Worm (Caenorhabditis elegans) whole organism, L2 larva: ENCODE measurements around the gene R13H4.5.

Experiments
- C34F6.9 ChIP-seq: fragments of 150-350 bp; optimal IDR thresholded peaks from 2 replicates; lab custom pipeline; 2014; ENCODE audit warnings: missing biosample characterization, missing genetic modification characterization
- F13H6.1 ChIP-seq: sonication (generic microtip); optimal IDR thresholded peaks from 2 replicates; lab custom pipeline; 2016; ENCODE audit warnings: missing genetic modification characterization, missing compliant biosample characterization
- R02D3.7 ChIP-seq: fragments of 150-350 bp; optimal IDR thresholded peaks from 2 replicates; lab custom pipeline; 2014; ENCODE audit warnings: missing biosample characterization, missing genetic modification characterization
- Y55F3AM.14 ChIP-seq: fragments of 200-800 bp; sonication (Bioruptor generic); optimal IDR thresholded peaks from 2 replicates; lab custom pipeline; 2018; ENCODE audit warnings: mild to moderate bottlenecking, missing genetic modification characterization, missing compliant biosample characterization
- ZK546.5 ChIP-seq: sonication (generic microtip); optimal IDR thresholded peaks from 2 replicates; lab custom pipeline; 2017; ENCODE audit warnings: missing biosample characterization, missing genetic modification characterization
- alr-1 ChIP-seq: fragments of 150-350 bp; optimal IDR thresholded peaks from 2 replicates; lab custom pipeline; 2014; ENCODE audit warnings: missing biosample characterization, missing genetic modification characterization
- aly-2 ChIP-seq: fragments of 150-350 bp; optimal IDR thresholded peaks from 2 replicates; lab custom pipeline; 2014; ENCODE audit warnings: missing biosample characterization, missing genetic modification characterization
- ama-1 ChIP-seq: fragments of 150-350 bp; optimal IDR thresholded peaks from 2 replicates; lab custom pipeline; 2018; ENCODE audit warnings: inconsistent platforms
- blmp-1 ChIP-seq: sonication (generic microtip); optimal IDR thresholded peaks from 2 replicates; lab custom pipeline; 2017; ENCODE audit warnings: missing genetic modification characterization, mild to moderate bottlenecking, missing compliant biosample characterization, antibody characterized with exemption, moderate library complexity; ENCODE audit not compliant: insufficient read depth
- ceh-16 ChIP-seq: fragments of 150-350 bp; optimal IDR thresholded peaks from 2 replicates; lab custom pipeline; 2014; ENCODE audit warnings: missing biosample characterization, missing genetic modification characterization
- elt-3 ChIP-seq: sonication (generic microtip); optimal IDR thresholded peaks from 2 replicates; lab custom pipeline; 2017; ENCODE audit warnings: missing biosample characterization, missing genetic modification characterization
- fos-1 ChIP-seq: fragments of 150-350 bp; optimal IDR thresholded peaks from 2 replicates; lab custom pipeline; 2014; ENCODE audit warnings: missing biosample characterization, missing genetic modification characterization
- gmeb-1 ChIP-seq: fragments of 150-350 bp; optimal IDR thresholded peaks from 2 replicates; lab custom pipeline; 2014; ENCODE audit warnings: missing biosample characterization, missing genetic modification characterization
- lin-11 ChIP-seq: fragments of 150-350 bp; sonication (generic microtip); optimal IDR thresholded peaks from 2 replicates; lab custom pipeline; 2014; ENCODE audit warnings: missing biosample characterization, missing genetic modification characterization, inconsistent platforms, mixed read lengths
- lin-13 ChIP-seq: fragments of 150-350 bp; optimal IDR thresholded peaks from 2 replicates; lab custom pipeline; 2014; ENCODE audit warnings: missing biosample characterization, missing genetic modification reagents, missing genetic modification characterization
- lin-39 ChIP-seq: fragments of 150-350 bp; optimal IDR thresholded peaks from 2 replicates; lab custom pipeline; 2014; ENCODE audit warnings: missing biosample characterization, missing genetic modification reagents, missing genetic modification characterization
- lsy-2 ChIP-seq, 2 experiments: fragments of 150-350 bp in 1 of 2; sonication (generic microtip) in 1 of 2; optimal IDR thresholded peaks; 2 replicates each; lab custom pipeline; 2014 to 2017; ENCODE audit warnings: missing biosample characterization in 2 of 2, missing genetic modification characterization in 2 of 2
- mab-5 ChIP-seq: fragments of 150-350 bp; optimal IDR thresholded peaks from 2 replicates; lab custom pipeline; 2014; ENCODE audit warnings: missing biosample characterization, missing genetic modification characterization
- mbf-1 ChIP-seq: sonication (generic microtip); optimal IDR thresholded peaks from 2 replicates; lab custom pipeline; 2017; ENCODE audit warnings: missing biosample characterization, missing genetic modification characterization
- mdl-1 ChIP-seq, 2 experiments: fragments of 150-350 bp in 1 of 2; sonication (generic microtip) in 1 of 2; optimal IDR thresholded peaks; 2 replicates each; lab custom pipeline; 2017; ENCODE audit warnings: missing biosample characterization in 2 of 2, missing genetic modification characterization in 2 of 2
- nhr-10 ChIP-seq: sonication (generic microtip); optimal IDR thresholded peaks from 2 replicates; lab custom pipeline; 2017; ENCODE audit warnings: missing biosample characterization, missing genetic modification characterization
- nhr-11 ChIP-seq: fragments of 150-350 bp; optimal IDR thresholded peaks from 2 replicates; lab custom pipeline; 2014; ENCODE audit warnings: missing biosample characterization, missing genetic modification characterization
- nhr-12 ChIP-seq: fragments of 150-350 bp; optimal IDR thresholded peaks from 2 replicates; lab custom pipeline; 2014; ENCODE audit warnings: missing biosample characterization, missing genetic modification characterization
- nhr-129 ChIP-seq: fragments of 150-350 bp; optimal IDR thresholded peaks from 2 replicates; lab custom pipeline; 2014; ENCODE audit warnings: missing biosample characterization, missing genetic modification characterization
- nhr-21 ChIP-seq: fragments of 150-350 bp; optimal IDR thresholded peaks from 2 replicates; lab custom pipeline; 2014; ENCODE audit warnings: missing biosample characterization, missing genetic modification characterization
- nhr-23 ChIP-seq: fragments of 150-350 bp; optimal IDR thresholded peaks from 2 replicates; lab custom pipeline; 2014; ENCODE audit warnings: missing biosample characterization, missing genetic modification reagents, missing genetic modification characterization
- nhr-237 ChIP-seq: fragments of 150-350 bp; optimal IDR thresholded peaks from 2 replicates; lab custom pipeline; 2014; ENCODE audit warnings: missing biosample characterization, missing genetic modification characterization
- nhr-25 ChIP-seq: fragments of 150-350 bp; sonication (generic microtip); optimal IDR thresholded peaks from 3 replicates; lab custom pipeline; 2014; ENCODE audit warnings: missing biosample characterization, missing genetic modification characterization
- nhr-77 ChIP-seq: fragments of 150-350 bp; optimal IDR thresholded peaks from 2 replicates; lab custom pipeline; 2014; ENCODE audit warnings: missing biosample characterization, missing genetic modification characterization
- peb-1 ChIP-seq: fragments of 150-350 bp; optimal IDR thresholded peaks from 2 replicates; lab custom pipeline; 2014; ENCODE audit warnings: missing biosample characterization, missing genetic modification characterization
- sem-4 ChIP-seq: fragments of 150-350 bp; optimal IDR thresholded peaks from 2 replicates; lab custom pipeline; 2014; ENCODE audit warnings: missing biosample characterization, missing genetic modification reagents, missing genetic modification characterization
- skn-1 ChIP-seq: sonication (generic microtip); optimal IDR thresholded peaks from 2 replicates; lab custom pipeline; 2017; ENCODE audit warnings: missing biosample characterization, missing genetic modification characterization
- sma-3 ChIP-seq: sonication (generic microtip); optimal IDR thresholded peaks from 2 replicates; lab custom pipeline; 2016; ENCODE audit warnings: missing genetic modification reagents, missing genetic modification characterization, missing compliant biosample characterization
- sma-9 ChIP-seq, 2 experiments: fragments of 150-350 bp in 1 of 2; sonication (generic microtip) in 1 of 2; optimal IDR thresholded peaks; 2 replicates each; lab custom pipeline; 2014 to 2016; ENCODE audit warnings: missing genetic modification characterization in 2 of 2, mild to moderate bottlenecking in 1 of 2, missing biosample characterization in 1 of 2, missing compliant biosample characterization in 1 of 2, missing genetic modification reagents in 1 of 2, moderate library complexity in 1 of 2
- snpc-4 ChIP-seq: fragments of 150-350 bp; optimal IDR thresholded peaks from 2 replicates; lab custom pipeline; 2014; ENCODE audit warnings: missing biosample characterization, missing genetic modification characterization
- unc-39 ChIP-seq: fragments of 150-350 bp; optimal IDR thresholded peaks from 2 replicates; lab custom pipeline; 2014; ENCODE audit warnings: missing biosample characterization, missing genetic modification characterization
- unc-55 ChIP-seq: fragments of 150-350 bp; sonication (generic microtip); optimal IDR thresholded peaks from 3 replicates; lab custom pipeline; 2014; ENCODE audit warnings: missing biosample characterization, missing genetic modification reagents, missing genetic modification characterization
- unc-62 ChIP-seq: fragments of 150-350 bp; optimal IDR thresholded peaks from 2 replicates; lab custom pipeline; 2014; ENCODE audit warnings: missing biosample characterization, missing genetic modification reagents, missing genetic modification characterization
- zag-1 ChIP-seq: fragments of 150-350 bp; optimal IDR thresholded peaks from 2 replicates; lab custom pipeline; 2014; ENCODE audit warnings: missing biosample characterization, missing genetic modification characterization
- ztf-1 ChIP-seq: fragments of 200-800 bp; sonication (Bioruptor generic); conservative IDR thresholded peaks from 2 replicates; pipeline ENCODE4 v1.3.6; 2022; ENCODE audit warnings: missing genetic modification characterization, missing compliant biosample characterization
- ztf-11 ChIP-seq: sonication (generic microtip); optimal IDR thresholded peaks from 2 replicates; lab custom pipeline; 2017; ENCODE audit warnings: missing biosample characterization, missing genetic modification characterization
- ztf-4 ChIP-seq: fragments of 150-350 bp; optimal IDR thresholded peaks from 2 replicates; lab custom pipeline; 2014; ENCODE audit warnings: missing biosample characterization, missing genetic modification characterization

The R13H4.5 gene

ce11 chrV:11843678-11844366, 16.7 kb upstream of the R13H4.5 start, which contains the start of gene nphp-4:
Gene nphp-4, minus strand, starts transcription at chrV:11843728.
- TF ChIP-seq nhr-11 (tag; lab: Kevin White, UChicago), result no peak
- no peak for TF ChIP-seq gmeb-1 (tag; lab: Kevin White, UChicago)
- TF ChIP-seq ZK546.5 (tag; lab: Kevin White, UChicago), result no peak
- TF ChIP-seq elt-3, result no peak
- no peak for TF ChIP-seq sma-3 (GFP tag; lab: Kevin White, UChicago)
- TF ChIP-seq peb-1 (tag; lab: Kevin White, UChicago), result no peak
- TF ChIP-seq nhr-129 (tag; lab: Kevin White, UChicago), result no peak
- TF ChIP-seq nhr-23 (tag; lab: Kevin White, UChicago), result no peak

ce11 chrV:11844828-11845227, 15.6 kb upstream of the R13H4.5 start:
- TF ChIP-seq zag-1 (no peak), snpc-4 (peak; percentile 19), sma-3 (GFP tag; lab: Kevin White, UChicago) (peak; percentile 3), nhr-237 (tag; lab: Kevin White, UChicago) (no peak), aly-2 (no peak), ztf-11 (no peak), C34F6.9 (tag; lab: Kevin White, UChicago) (peak; percentile 55), mab-5 (tag; lab: Kevin White, UChicago) (no peak), nhr-129 (tag; lab: Kevin White, UChicago) (peak; percentile 40), lin-13 (GFP tag; lab: Kevin White, UChicago) (no peak), F13H6.1 (peak; percentile 52), R02D3.7 (tag; lab: Kevin White, UChicago) (no peak), unc-62 (GFP tag; lab: Kevin White, UChicago) (no peak), elt-3 (no peak), nhr-11 (tag; lab: Kevin White, UChicago) (no peak), sem-4 (peak; percentile 49), nhr-12 (tag; lab: Kevin White, UChicago) (no peak), unc-39 (no peak), peb-1 (tag; lab: Kevin White, UChicago) (no peak), ztf-1 (GFP tag; lab: Robert Waterston, UW) (no peak), lsy-2 (tag; optimal IDR thresholded peaks at IDR 0.05; lab: Kevin White, UChicago) (peak in 1 of 2 experiments; percentile 38), nhr-77 (no peak), mbf-1 (tag; lab: Kevin White, UChicago) (no peak), alr-1 (tag; lab: Kevin White, UChicago) (no peak), nhr-25 (tag; lab: Kevin White, UChicago) (no peak), Y55F3AM.14 (GFP tag; lab: Kevin White, UChicago) (no peak), ama-1 (lab: Kevin White, UChicago) (no peak), sma-9 (GFP tag; optimal IDR thresholded peaks at IDR 0.05; lab: Kevin White, UChicago) (peak; percentile 21), sma-9 (tag; optimal IDR thresholded peaks at IDR 0.05; lab: Kevin White, UChicago) (no peak), nhr-10 (tag; lab: Kevin White, UChicago) (no peak), nhr-23 (tag; lab: Kevin White, UChicago) (no peak), lin-39 (tag; lab: Kevin White, UChicago) (no peak), fos-1 (tag; lab: Kevin White, UChicago) (peak; percentile 96), unc-55 (GFP tag; lab: Kevin White, UChicago) (no peak)

- TF ChIP-seq mab-5 (tag; lab: Kevin White, UChicago) (no peak), ceh-16 (tag; lab: Kevin White, UChicago) (no peak), unc-55 (GFP tag; lab: Kevin White, UChicago) (no peak), ztf-4 (tag; lab: Kevin White, UChicago) (no peak), mdl-1 (tag; optimal IDR thresholded peaks at IDR 0.05; lab: Kevin White, UChicago) (no peak), nhr-21 (no peak), ztf-11 (no peak), elt-3 (no peak), blmp-1 (tag; lab: Kevin White, UChicago) (no peak), snpc-4 (no peak), lin-11 (tag; lab: Kevin White, UChicago) (no peak), sma-9 (GFP tag; optimal IDR thresholded peaks at IDR 0.05; lab: Kevin White, UChicago) (no peak), sma-9 (tag; optimal IDR thresholded peaks at IDR 0.05; lab: Kevin White, UChicago) (no peak), unc-62 (GFP tag; lab: Kevin White, UChicago) (no peak), sma-3 (GFP tag; lab: Kevin White, UChicago) (no peak), ama-1 (lab: Kevin White, UChicago) (no peak), R02D3.7 (tag; lab: Kevin White, UChicago) (no peak), sem-4 (no peak), Y55F3AM.14 (GFP tag; lab: Kevin White, UChicago) (no peak), nhr-10 (tag; lab: Kevin White, UChicago) (no peak), skn-1 (tag; lab: Kevin White, UChicago) (no peak)
Observed at ce11 chrV:11845492-11845891, 15.0 kb upstream of the R13H4.5 start, which contains the start of gene hmp-1. Gene hmp-1, plus strand, starts transcription at chrV:11845871.
